Worm (Caenorhabditis elegans) whole organism, L3 larva: Measurements from ENCODE around the gene C23G10.1.

Experiments used
- ama-1 ChIP-seq: fragments of 150-350 bp; optimal IDR thresholded peaks from 2 replicates; lab custom pipeline; 2018
- ceh-82 ChIP-seq: fragments of 150-350 bp; optimal IDR thresholded peaks from 2 replicates; lab custom pipeline; 2014; ENCODE audit warnings: missing biosample characterization, missing genetic modification characterization
- mdl-1 ChIP-seq: fragments of 150-350 bp; optimal IDR thresholded peaks from 2 replicates; lab custom pipeline; 2014; ENCODE audit warnings: missing biosample characterization, missing genetic modification characterization
- zag-1 ChIP-seq: fragments of 150-350 bp; optimal IDR thresholded peaks from 2 replicates; lab custom pipeline; 2014; ENCODE audit warnings: missing biosample characterization, missing genetic modification characterization

DNA sequence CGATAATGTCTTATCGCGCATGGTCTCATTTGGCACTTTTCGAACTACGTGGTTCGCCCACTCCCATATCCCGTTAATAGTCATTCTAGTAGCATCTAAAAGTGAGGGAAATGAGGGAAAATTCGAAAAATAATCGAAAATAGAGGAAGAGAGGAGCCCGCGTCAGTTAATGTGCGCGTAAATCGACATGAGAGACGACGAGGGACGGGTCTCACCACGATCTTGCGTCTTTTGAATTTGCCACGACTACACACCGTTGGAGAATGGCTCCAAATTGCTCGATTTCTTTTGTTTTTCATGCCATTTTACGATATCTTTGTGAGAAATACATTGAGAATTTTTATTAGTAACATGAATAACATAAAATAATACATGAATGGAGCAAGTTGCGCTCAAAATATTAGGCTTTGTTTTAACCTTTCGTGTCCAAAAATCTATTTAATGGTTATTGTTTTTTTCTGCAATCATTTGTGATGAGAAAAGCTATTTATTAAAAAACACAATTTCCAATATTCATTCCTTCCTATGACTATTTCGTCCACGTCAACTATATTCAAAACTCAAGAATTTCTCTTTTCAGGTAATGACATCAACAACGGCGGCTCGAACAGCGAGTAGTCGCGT lies 39.1 kb downstream of the C23G10.1 start, which contains the start of the genes gen-1 and stt-3:
- no peak for TF ChIP-seq ceh-82 (tag; lab: Kevin White, UChicago)
- no peak for TF ChIP-seq zag-1 (tag; lab: Kevin White, UChicago)
- no peak for TF ChIP-seq ama-1 (lab: Kevin White, UChicago)
- TF ChIP-seq mdl-1 (tag; lab: Kevin White, UChicago): no peak
